Fruit fly (Drosophila melanogaster): Measurements from ENCODE around the gene CG34281.

DNA sequence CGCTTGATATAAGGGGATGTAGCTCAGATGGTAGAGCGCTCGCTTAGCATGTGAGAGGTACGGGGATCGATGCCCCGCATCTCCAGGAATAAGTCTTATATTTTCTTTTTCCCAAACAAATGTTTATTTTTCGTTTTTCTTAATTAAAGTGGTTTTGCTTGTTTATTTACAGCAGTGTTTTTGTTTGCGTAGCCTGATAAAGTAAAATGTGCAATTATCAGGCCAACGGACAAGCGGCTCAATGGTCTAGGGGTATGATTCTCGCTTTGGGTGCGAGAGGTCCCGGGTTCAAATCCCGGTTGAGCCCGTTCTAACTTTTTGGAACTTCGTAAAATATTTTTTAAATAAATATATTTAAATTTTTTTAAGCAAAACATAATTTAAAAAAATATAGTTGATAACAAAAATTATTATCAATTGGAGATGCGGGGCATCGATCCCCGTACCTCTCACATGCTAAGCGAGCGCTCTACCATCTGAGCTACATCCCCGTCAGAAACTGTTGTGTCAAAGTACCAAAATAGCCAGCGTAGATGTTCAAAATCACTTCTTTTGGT is 7.1 kb downstream of the CG34281 start:
- no peak for TF ChIP-seq insv (optimal IDR thresholded peaks at IDR 0.05)
- TF ChIP-seq psq (optimal IDR thresholded peaks at IDR 0.05), result no peak

Data from Kc167 (cell line).